Fruit fly (Drosophila melanogaster): Measurements from ENCODE around the gene CG17260.
A peak's percentile ranks its signal among the peaks of the same experiment; 100 is the strongest.

CG17260 gene

DNA sequence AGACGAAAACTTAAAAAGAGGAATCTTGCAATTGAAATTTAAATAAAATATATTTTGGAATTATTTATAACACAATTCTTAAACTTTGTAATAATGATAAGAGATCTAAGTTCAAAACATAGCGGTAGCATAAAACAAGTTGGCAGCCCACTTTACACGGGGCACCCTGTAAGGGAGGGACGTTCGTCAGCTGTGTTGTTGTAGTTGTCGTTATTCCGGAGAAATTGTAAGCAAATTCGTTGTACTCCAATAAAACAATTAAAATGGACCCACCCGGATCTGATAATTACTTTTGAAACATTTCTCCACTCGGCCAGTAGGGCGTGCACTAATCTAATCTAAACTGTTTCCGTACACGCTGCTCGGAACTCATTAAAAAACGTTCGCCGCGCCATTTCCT is 6.7 kb upstream of the CG17260 start, which contains the start of gene GABPI (continued):
- TF ChIP-seq CG12659 (GFP tag; optimal IDR thresholded peaks at IDR 0.05) (peak; percentile 24), CG30020 (tag; optimal IDR thresholded peaks at IDR 0.05) (peak; percentile 51), Atf6 (GFP tag; IDR thresholded peaks at IDR 0.05) (no peak), CG13424 (tag; optimal IDR thresholded peaks at IDR 0.05) (peak; percentile 11), cad (GFP tag; optimal IDR thresholded peaks at IDR 0.05) (peak; percentile 50), Hsf (GFP tag; optimal IDR thresholded peaks at IDR 0.05) (no peak), Dref (GFP tag; IDR thresholded peaks at IDR 0.05) (peak; percentile 37), PHDP (tag; optimal IDR thresholded peaks at IDR 0.05) (no peak), CG34422 (GFP tag; IDR thresholded peaks at IDR 0.05) (peak; percentile 76; the same call in 2 of the 3 replicates), Myb (GFP tag; optimal IDR thresholded peaks at IDR 0.05) (peak; percentile 63), CG4617 (GFP tag; optimal IDR thresholded peaks at IDR 0.05; ENCODE audit: borderline replicate concordance) (peak; percentile 35), CG10267 (tag; optimal IDR thresholded peaks at IDR 0.05) (peak; percentile 22), CG2116 (GFP tag; optimal IDR thresholded peaks at IDR 0.05) (peak; percentile 18), CG12942 (GFP tag; optimal IDR thresholded peaks at IDR 0.05) (no peak), B-H2 (GFP tag; optimal IDR thresholded peaks at IDR 0.05) (no peak), pho (GFP tag; optimal IDR thresholded peaks at IDR 0.05) (no peak), lov (optimal IDR thresholded peaks at IDR 0.05) (no peak), lov (GFP tag; IDR thresholded peaks at IDR 0.05) (no peak), Stat92E (GFP tag; optimal IDR thresholded peaks at IDR 0.05) (peak in 1 of 3 experiments; percentile 55), CG6791 (GFP tag; IDR thresholded peaks at IDR 0.05; ENCODE audit: partially characterized antibody) (no peak), hbn (GFP tag; IDR thresholded peaks at IDR 0.05; ENCODE audit: partially characterized antibody) (0 out of 2 replicates have a peak, but pooled peaks have one; percentile 18), pzg (GFP tag; optimal IDR thresholded peaks at IDR 0.05) (peak; percentile 56), BEAF-32 (GFP tag; optimal IDR thresholded peaks at IDR 0.05) (peak; percentile 22), klu (GFP tag; IDR thresholded peaks at IDR 0.05) (no peak), grau (tag; optimal IDR thresholded peaks at IDR 0.05) (no peak), CG6254 (GFP tag; optimal IDR thresholded peaks at IDR 0.05) (peak; percentile 100), onecut (GFP tag; IDR thresholded peaks at IDR 0.05) (peak; percentile 67), fd102C (GFP tag; optimal IDR thresholded peaks at IDR 0.05) (peak; percentile 24), Meics (GFP tag; optimal IDR thresholded peaks at IDR 0.05) (peak; percentile 25), Bgb (GFP tag; IDR thresholded peaks at IDR 0.05; ENCODE audit: partially characterized antibody) (peak; percentile 15; the same call in 1 of the 2 replicates), Med (GFP tag) (peak; percentile 52), Dp (GFP tag; optimal IDR thresholded peaks at IDR 0.05) (peak; percentile 86), Hmx (GFP tag; optimal IDR thresholded peaks at IDR 0.05) (no peak), D19A (tag; optimal IDR thresholded peaks at IDR 0.05) (no peak), knrl (GFP tag; IDR thresholded peaks at IDR 0.05; ENCODE audit: partially characterized antibody) (no peak), insv (GFP tag; optimal IDR thresholded peaks at IDR 0.05) (no peak), exex (tag; optimal IDR thresholded peaks at IDR 0.05) (no peak), unpg (GFP tag; optimal IDR thresholded peaks at IDR 0.05) (no peak), nom (GFP tag; optimal IDR thresholded peaks at IDR 0.05) (peak; percentile 31), Xrp1 (GFP tag; IDR thresholded peaks at IDR 0.05) (0 out of 2 replicates have a peak, but pooled peaks have one; percentile 13), NfI (GFP tag; optimal IDR thresholded peaks at IDR 0.05) (peak; percentile 59), CG4360 (GFP tag; IDR thresholded peaks at IDR 0.05) (peak; percentile 86), H15 (GFP tag; IDR thresholded peaks at IDR 0.05) (no peak), CG1603 (tag; optimal IDR thresholded peaks at IDR 0.05) (peak; percentile 29), otp (GFP tag; IDR thresholded peaks at IDR 0.05) (no peak), Ets97D (GFP tag; optimal IDR thresholded peaks at IDR 0.05) (peak; percentile 24), CG7271 (tag; optimal IDR thresholded peaks at IDR 0.05) (no peak), pfk (GFP tag; optimal IDR thresholded peaks at IDR 0.05) (peak; percentile 1), bbx (GFP tag; IDR thresholded peaks at IDR 0.05; ENCODE audit: partially characterized antibody) (0 out of 2 replicates have a peak, but pooled peaks have one; percentile 12)

All from whole organism, embryonic.